Fruit fly (Drosophila melanogaster) whole organism, embryonic: ENCODE results near the gene Bap111.

Experiments used
- CG10543 ChIP-seq: fragments of 200-800 bp; sonication (Bioruptor generic); optimal IDR thresholded peaks from 3 replicates; lab custom pipeline; 2017; ENCODE audit warnings: missing biosample characterization, mild to moderate bottlenecking, missing genetic modification characterization, moderate library complexity
- CG12391 ChIP-seq: fragments of 200-800 bp; sonication (Bioruptor generic); optimal IDR thresholded peaks from 3 replicates; lab custom pipeline; 2018; ENCODE audit warnings: missing biosample characterization, mild to moderate bottlenecking, missing genetic modification characterization, moderate library complexity
- CG13624 ChIP-seq: fragments of 200-800 bp; sonication (Bioruptor generic); optimal IDR thresholded peaks from 2 replicates; lab custom pipeline; 2016; ENCODE audit warnings: missing biosample characterization, missing genetic modification characterization
- CG14667 ChIP-seq: fragments of 200-800 bp; sonication (Bioruptor generic); IDR thresholded peaks from 2 replicates; pipeline ENCODE4 v1.3.6; 2022; ENCODE audit warnings: missing biosample characterization, missing genetic modification characterization
- CG16813 ChIP-seq: fragments of 200-800 bp; sonication (Bioruptor generic); IDR thresholded peaks from 3 replicates; pipeline ENCODE4 v1.3.6; 2022; ENCODE audit warnings: missing biosample characterization, missing genetic modification characterization; ENCODE audit not compliant: partially characterized antibody
- CG17829 ChIP-seq: fragments of 200-800 bp; optimal IDR thresholded peaks from 2 replicates; lab custom pipeline; 2019; ENCODE audit warnings: missing biosample characterization, mild to moderate bottlenecking, missing genetic modification characterization, moderate library complexity
- CG1832 ChIP-seq: fragments of 200-800 bp; sonication (Bioruptor generic); optimal IDR thresholded peaks from 2 replicates; lab custom pipeline; 2017; ENCODE audit warnings: missing biosample characterization, mild to moderate bottlenecking, missing genetic modification characterization, inconsistent platforms
- CG18599 ChIP-seq: fragments of 200-800 bp; sonication (Bioruptor generic); optimal IDR thresholded peaks from 3 replicates; lab custom pipeline; 2017; ENCODE audit warnings: missing biosample characterization, missing genetic modification characterization, mild to moderate bottlenecking, moderate library complexity, missing genetic modification reagents
- CG31224 ChIP-seq: fragments of 200-800 bp; sonication (Bioruptor generic); IDR thresholded peaks from 2 replicates; pipeline ENCODE4 v1.3.6; 2022; ENCODE audit warnings: missing biosample characterization, missing genetic modification characterization
- CG3726 ChIP-seq: fragments of 200-800 bp; sonication (Bioruptor generic); IDR thresholded peaks from 3 replicates; pipeline ENCODE4, ENCODE4 v1.3.6; 2022; ENCODE audit warnings: missing biosample characterization, missing genetic modification characterization
- CG43689 ChIP-seq: fragments of 200-800 bp; sonication (Bioruptor generic); IDR thresholded peaks from 2 replicates; pipeline ENCODE4 v1.3.6; 2022; ENCODE audit warnings: missing biosample characterization, missing genetic modification characterization
- CG6854 ChIP-seq: fragments of 200-800 bp; sonication (Bioruptor generic); optimal IDR thresholded peaks from 3 replicates; lab custom pipeline; 2017; ENCODE audit warnings: missing biosample characterization, mild to moderate bottlenecking, missing genetic modification characterization
- CG7745 ChIP-seq: fragments of 200-800 bp; sonication (Bioruptor generic); optimal IDR thresholded peaks from 2 replicates; lab custom pipeline; 2018; ENCODE audit warnings: missing biosample characterization, mild to moderate bottlenecking, missing genetic modification characterization, moderate library complexity
- CG8924 ChIP-seq: fragments of 200-800 bp; optimal IDR thresholded peaks from 3 replicates; lab custom pipeline; 2019; ENCODE audit warnings: missing biosample characterization, mild to moderate bottlenecking, missing genetic modification characterization, moderate library complexity
- D19B ChIP-seq: fragments of 200-800 bp; sonication (Bioruptor generic); optimal IDR thresholded peaks from 2 replicates; lab custom pipeline; 2017; ENCODE audit warnings: missing biosample characterization, mild to moderate bottlenecking, missing genetic modification characterization
- Dfd ChIP-seq, 2 experiments: fragments of >200 bp; optimal IDR thresholded peaks; 2 replicates each; lab custom pipeline; 2017; ENCODE audit warnings: missing biosample characterization in 2 of 2, missing genetic modification characterization in 2 of 2
- Dip2 ChIP-seq: fragments of 200-800 bp; sonication (Bioruptor generic); IDR thresholded peaks from 2 replicates; pipeline ENCODE4 v1.3.6; 2022; ENCODE audit warnings: missing biosample characterization, missing genetic modification characterization
- Dll ChIP-seq: fragments of 200-800 bp; sonication (Bioruptor generic); IDR thresholded peaks from 4 replicates; pipeline ENCODE4 v1.3.6; 2022; ENCODE audit warnings: missing biosample characterization, missing genetic modification characterization; ENCODE audit not compliant: partially characterized antibody
- Doc3 ChIP-seq: fragments of 200-800 bp; sonication (Bioruptor generic); IDR thresholded peaks from 3 replicates; pipeline ENCODE4 v1.3.6; 2022; ENCODE audit warnings: missing biosample characterization, missing genetic modification characterization; ENCODE audit not compliant: partially characterized antibody
- E2f2 ChIP-seq: fragments of 200-800 bp; sonication (Bioruptor generic); IDR thresholded peaks from 2 replicates; pipeline ENCODE4 v1.3.6; 2022; ENCODE audit warnings: missing biosample characterization, missing genetic modification characterization
- Ets65A ChIP-seq: fragments of 200-800 bp; sonication (Bioruptor generic); peaks from one replicate; lab custom pipeline; 2016; ENCODE audit warnings: missing biosample characterization, missing genetic modification characterization
- Fer2 ChIP-seq: fragments of 200-800 bp; sonication (Bioruptor generic); optimal IDR thresholded peaks from 2 replicates; lab custom pipeline; 2018; ENCODE audit warnings: missing biosample characterization, mild to moderate bottlenecking, missing genetic modification characterization, moderate library complexity
- H2.0 ChIP-seq: fragments of 200-800 bp; sonication (Bioruptor generic); IDR thresholded peaks from 2 replicates; pipeline ENCODE4 v1.3.6; 2022; ENCODE audit warnings: missing biosample characterization, missing genetic modification characterization
- Hr78 ChIP-seq, 2 experiments: fragments of 200-800 bp in 1 of 2; fragments of >200 bp in 1 of 2; sonication (Bioruptor generic) in 1 of 2; optimal IDR thresholded peaks; 2 replicates each; lab custom pipeline; 2017 to 2019; ENCODE audit warnings: missing biosample characterization in 2 of 2, missing genetic modification characterization in 2 of 2, mild to moderate bottlenecking in 1 of 2, moderate library complexity in 1 of 2
- Hsf ChIP-seq: fragments of 200-800 bp; sonication (Bioruptor generic); optimal IDR thresholded peaks from 3 replicates; lab custom pipeline; 2016; ENCODE audit warnings: missing biosample characterization, missing genetic modification characterization
- Med ChIP-seq: fragments of 200-800 bp; sonication (Bioruptor generic); peaks from one replicate; lab custom pipeline; 2016; ENCODE audit warnings: missing biosample characterization, missing genetic modification characterization, mild to moderate bottlenecking, inconsistent platforms, moderate library complexity
- Meics ChIP-seq: fragments of 200-800 bp; sonication (Bioruptor generic); optimal IDR thresholded peaks from 2 replicates; lab custom pipeline; 2017; ENCODE audit warnings: missing biosample characterization, mild to moderate bottlenecking, missing genetic modification characterization
- Myb ChIP-seq: fragments of 200-800 bp; sonication (Bioruptor generic); optimal IDR thresholded peaks from 2 replicates; lab custom pipeline; 2016; ENCODE audit warnings: missing biosample characterization, missing genetic modification characterization
- Nf-YB ChIP-seq: fragments of 200-800 bp; sonication (Bioruptor generic); optimal IDR thresholded peaks from 3 replicates; lab custom pipeline; 2019; ENCODE audit warnings: missing biosample characterization, mild to moderate bottlenecking, missing genetic modification characterization, moderate library complexity
- Optix ChIP-seq: fragments of 200-800 bp; sonication (Bioruptor generic); IDR thresholded peaks from 3 replicates; pipeline ENCODE4 v1.3.6; 2022; ENCODE audit warnings: missing biosample characterization, missing genetic modification characterization
- abd-A ChIP-seq: fragments of 200-800 bp; sonication (Bioruptor generic); optimal IDR thresholded peaks from 3 replicates; lab custom pipeline; 2019; ENCODE audit warnings: missing biosample characterization, mild to moderate bottlenecking, missing genetic modification characterization, moderate library complexity
- bowl ChIP-seq: fragments of 200-800 bp; sonication (Bioruptor generic); IDR thresholded peaks from 2 replicates; pipeline ENCODE4 v1.3.6; 2022; ENCODE audit warnings: missing biosample characterization, missing genetic modification characterization
- bsh ChIP-seq, 2 experiments: fragments of 200-800 bp; sonication (Bioruptor generic); optimal IDR thresholded peaks; 2 replicates each; lab custom pipeline; 2017 to 2018; ENCODE audit warnings: mild to moderate bottlenecking in 2 of 2, missing biosample characterization in 2 of 2, missing genetic modification characterization in 2 of 2, moderate library complexity in 1 of 2
- chinmo ChIP-seq: fragments of 200-800 bp; sonication (Bioruptor generic); IDR thresholded peaks from 4 replicates; pipeline ENCODE4 v1.3.6; 2022; ENCODE audit warnings: missing biosample characterization, missing genetic modification characterization; ENCODE audit not compliant: partially characterized antibody
- dmrt11E ChIP-seq: fragments of 200-800 bp; sonication (Bioruptor generic); optimal IDR thresholded peaks from 3 replicates; lab custom pipeline; 2018; ENCODE audit warnings: missing biosample characterization, mild to moderate bottlenecking, missing genetic modification characterization, moderate library complexity
- eyg ChIP-seq: fragments of 200-800 bp; sonication (Bioruptor generic); optimal IDR thresholded peaks from 3 replicates; lab custom pipeline; 2016; ENCODE audit warnings: missing biosample characterization, missing genetic modification characterization
- jigr1 ChIP-seq: fragments of 200-800 bp; sonication (Bioruptor generic); IDR thresholded peaks from 3 replicates; pipeline ENCODE4 v1.3.6; 2022; ENCODE audit warnings: missing biosample characterization, missing genetic modification characterization
- kah ChIP-seq: fragments of 200-800 bp; sonication (Bioruptor generic); optimal IDR thresholded peaks from 2 replicates; lab custom pipeline; 2018; ENCODE audit warnings: missing biosample characterization, mild to moderate bottlenecking, missing genetic modification characterization
- lab ChIP-seq: fragments of 200-800 bp; sonication (Bioruptor generic); optimal IDR thresholded peaks from 3 replicates; lab custom pipeline; 2017; ENCODE audit warnings: missing biosample characterization, missing genetic modification characterization, mild to moderate bottlenecking, moderate library complexity, missing genetic modification reagents
- nau ChIP-seq: fragments of 200-800 bp; sonication (Bioruptor generic); optimal IDR thresholded peaks from 3 replicates; lab custom pipeline; 2017; ENCODE audit warnings: missing biosample characterization, mild to moderate bottlenecking, missing genetic modification characterization, missing genetic modification reagents
- nerfin-1 ChIP-seq: fragments of 200-800 bp; sonication (Bioruptor generic); optimal IDR thresholded peaks from 3 replicates; lab custom pipeline; 2019; ENCODE audit warnings: missing biosample characterization, mild to moderate bottlenecking, missing genetic modification characterization, moderate library complexity
- ro ChIP-seq: fragments of 200-800 bp; sonication (Bioruptor generic); IDR thresholded peaks from 2 replicates; pipeline ENCODE4 v1.3.6; 2022; ENCODE audit warnings: missing biosample characterization, missing genetic modification characterization
- sc ChIP-seq, 3 experiments: fragments of >200 bp in 2 of 3; fragments of 200-800 bp in 1 of 3; sonication (Bioruptor generic) in 1 of 3; optimal IDR thresholded peaks; 2 replicates in 2 of 3; 3 replicates in 1 of 3; lab custom pipeline; 2017; ENCODE audit warnings: mild to moderate bottlenecking in 1 of 3, missing biosample characterization in 1 of 3, missing genetic modification characterization in 1 of 3, missing genetic modification reagents in 1 of 3
- seq ChIP-seq: fragments of 200-800 bp; sonication (Bioruptor generic); IDR thresholded peaks from 2 replicates; pipeline ENCODE4 v1.3.6; 2022; ENCODE audit warnings: missing biosample characterization, missing genetic modification characterization
- sim ChIP-seq: fragments of 200-800 bp; sonication (Bioruptor generic); IDR thresholded peaks from 2 replicates; pipeline ENCODE4 v1.3.6; 2022; ENCODE audit warnings: missing biosample characterization, missing genetic modification characterization
- slp2 ChIP-seq: fragments of 200-800 bp; sonication (Bioruptor generic); optimal IDR thresholded peaks from 2 replicates; lab custom pipeline; 2016; ENCODE audit warnings: missing biosample characterization, missing genetic modification characterization
- sob ChIP-seq: fragments of 200-800 bp; sonication (Bioruptor generic); IDR thresholded peaks from 2 replicates; pipeline ENCODE4 v1.3.6; 2022; ENCODE audit warnings: missing biosample characterization, missing genetic modification characterization
- unpg ChIP-seq: fragments of 200-800 bp; sonication (Bioruptor generic); optimal IDR thresholded peaks from 3 replicates; lab custom pipeline; 2018; ENCODE audit warnings: missing biosample characterization, mild to moderate bottlenecking, missing genetic modification characterization, moderate library complexity
- usp ChIP-seq: fragments of >200 bp; optimal IDR thresholded peaks from 2 replicates; lab custom pipeline; 2017; ENCODE audit warnings: missing biosample characterization, missing genetic modification characterization
- wor ChIP-seq: fragments of 200-800 bp; sonication (Bioruptor generic); IDR thresholded peaks from 2 replicates; pipeline ENCODE4 v1.3.6; 2022; ENCODE audit warnings: missing biosample characterization, missing genetic modification characterization

The Bap111 gene

dm6 chrX:9122492-9122891 is 26.6 kb upstream of the Bap111 start (continued):
- TF ChIP-seq Meics (GFP tag; lab: Kevin White, UChicago) = no peak
- peak; percentile 10 for TF ChIP-seq lab (GFP tag; lab: Kevin White, UChicago)
- TF ChIP-seq CG3726 (GFP tag; lab: Robert Waterston, UW) = no peak
- no peak for TF ChIP-seq wor (GFP tag; lab: Robert Waterston, UW)
- TF ChIP-seq jigr1 = no peak
- no peak for TF ChIP-seq CG14667 (GFP tag; lab: Robert Waterston, UW)
- TF ChIP-seq Dfd (GFP tag; optimal IDR thresholded peaks at IDR 0.05; lab: Kevin White, UChicago) = no peak
- no peak for TF ChIP-seq CG8924 (tag; lab: Kevin White, UChicago)
- TF ChIP-seq Doc3 (GFP tag; lab: Robert Waterston, UW) = no peak
- peak; percentile 62 for TF ChIP-seq nau (GFP tag; lab: Kevin White, UChicago)
- TF ChIP-seq slp2 (GFP tag; lab: Kevin White, UChicago) = no peak
- no peak for TF ChIP-seq Optix (GFP tag; lab: Robert Waterston, UW)
- TF ChIP-seq Hsf (GFP tag; lab: Kevin White, UChicago) = no peak
- no peak for TF ChIP-seq usp (GFP tag; lab: Kevin White, UChicago)
- TF ChIP-seq CG17829 (tag; lab: Kevin White, UChicago) = no peak
- TF ChIP-seq chinmo (GFP tag; lab: Robert Waterston, UW) = no peak
- no peak for TF ChIP-seq bsh (GFP tag; optimal IDR thresholded peaks at IDR 0.05; lab: Kevin White, UChicago)
- no peak for TF ChIP-seq Hr78 (GFP tag; optimal IDR thresholded peaks at IDR 0.05; lab: Kevin White, UChicago)
- TF ChIP-seq CG6854 = no peak
- no peak for TF ChIP-seq seq (GFP tag; lab: Robert Waterston, UW)
- TF ChIP-seq sim (GFP tag; lab: Robert Waterston, UW) = no peak
- TF ChIP-seq eyg (GFP tag; lab: Kevin White, UChicago) = no peak
- TF ChIP-seq Med (GFP tag; lab: Kevin White, UChicago) = peak; percentile 51
- TF ChIP-seq CG12391 = no peak
- TF ChIP-seq CG10543 (GFP tag; lab: Kevin White, UChicago) = peak; percentile 16
- TF ChIP-seq nerfin-1 (tag; lab: Kevin White, UChicago) = no peak
- TF ChIP-seq ro (GFP tag; lab: Robert Waterston, UW) = no peak
- no peak for TF ChIP-seq CG1832 (GFP tag; lab: Kevin White, UChicago)
- no peak for TF ChIP-seq E2f2
- TF ChIP-seq CG13624 (GFP tag; lab: Kevin White, UChicago) = no peak
- TF ChIP-seq Nf-YB (GFP tag; lab: Kevin White, UChicago) = peak; percentile 15
- TF ChIP-seq sob (GFP tag; lab: Robert Waterston, UW) = 0 out of 2 replicates have a peak, but pooled peaks have one; percentile 8
- no peak for TF ChIP-seq CG31224 (GFP tag; lab: Robert Waterston, UW)
- TF ChIP-seq Ets65A = peak; percentile 36
- TF ChIP-seq unpg (GFP tag; lab: Kevin White, UChicago) = no peak
- TF ChIP-seq dmrt11E (tag; lab: Kevin White, UChicago) = no peak
- peak; percentile 67 for TF ChIP-seq abd-A (tag; lab: Kevin White, UChicago)
- no peak for TF ChIP-seq Fer2 (tag; lab: Kevin White, UChicago)
- no peak for TF ChIP-seq kah
- TF ChIP-seq CG16813 (GFP tag; lab: Robert Waterston, UW) = no peak
- TF ChIP-seq bowl = no peak
- no peak for TF ChIP-seq CG43689 (GFP tag; lab: Robert Waterston, UW)
- no peak for TF ChIP-seq sc (optimal IDR thresholded peaks at IDR 0.05; lab: Kevin White, UChicago)
- TF ChIP-seq sc (GFP tag; optimal IDR thresholded peaks at IDR 0.05; lab: Kevin White, UChicago) = no peak
- TF ChIP-seq CG7745 (tag; lab: Kevin White, UChicago) = no peak
- no peak for TF ChIP-seq Dll
- peak; percentile 14 for TF ChIP-seq CG18599 (GFP tag; lab: Kevin White, UChicago)
- TF ChIP-seq Myb (GFP tag; lab: Kevin White, UChicago) = no peak
- TF ChIP-seq D19B (GFP tag; lab: Kevin White, UChicago) = no peak
- TF ChIP-seq Dip2 (GFP tag; lab: Robert Waterston, UW) = no peak
- TF ChIP-seq H2.0 (GFP tag; lab: Robert Waterston, UW) = no peak
